Worm (Caenorhabditis elegans) whole organism, young adult: Measurements from ENCODE around the gene sre-48.

ENCODE experiments used
- akir-1 ChIP-seq: fragments of 200-800 bp; sonication (Bioruptor generic); optimal IDR thresholded peaks from 2 replicates; lab custom pipeline; 2018; ENCODE audit warnings: mild to moderate bottlenecking, missing genetic modification characterization, moderate library complexity, missing compliant biosample characterization
- hsf-1 ChIP-seq: fragments of 200-800 bp; sonication (Bioruptor generic); IDR thresholded peaks from 2 replicates; pipeline ENCODE4 v1.3.6; 2022; ENCODE audit warnings: missing genetic modification reagents, missing genetic modification characterization, missing compliant biosample characterization
- lin-35 ChIP-seq, 3 experiments: fragments of 150-350 bp in 2 of 3; sonication (generic microtip) in 1 of 3; optimal IDR thresholded peaks; 2 replicates each; lab custom pipeline; 2014 to 2018; ENCODE audit warnings: missing biosample characterization in 3 of 3, missing genetic modification characterization in 3 of 3, missing genetic modification reagents in 3 of 3
- lsy-27 ChIP-seq: sonication (generic microtip); optimal IDR thresholded peaks from 2 replicates; lab custom pipeline; 2017; ENCODE audit warnings: missing genetic modification characterization, mild to moderate bottlenecking, missing compliant biosample characterization, antibody characterized with exemption, missing genotype, borderline replicate concordance; ENCODE audit not compliant: insufficient read depth
- unc-130 ChIP-seq: sonication (generic microtip); optimal IDR thresholded peaks from 2 replicates; lab custom pipeline; 2016; ENCODE audit warnings: missing genetic modification reagents, missing genetic modification characterization, missing compliant biosample characterization

- TF ChIP-seq lsy-27 (tag; lab: Kevin White, UChicago) (no peak), hsf-1 (GFP tag; lab: Robert Waterston, UW) (no peak), akir-1 (no peak), lin-35 (GFP tag; optimal IDR thresholded peaks at IDR 0.05; lab: Kevin White, UChicago) (no peak), unc-130 (GFP tag; lab: Kevin White, UChicago) (no peak)
Measured at ce11 chrII:13997477-13997876, 17.8 kb upstream of the sre-48 start, which contains the start of gene F01D5.1.
